Worm (Caenorhabditis elegans) whole organism, young adult: ENCODE data around the gene K08D8.5.

Experiments used
- F39B2.1 ChIP-seq: fragments of 200-800 bp; sonication (Bioruptor generic); IDR thresholded peaks from 2 replicates; pipeline ENCODE4 v1.3.6; 2022; ENCODE audit warnings: missing genetic modification reagents, missing genetic modification characterization, missing compliant biosample characterization
- K12H6.12 ChIP-seq: fragments of 200-800 bp; sonication (Bioruptor generic); optimal IDR thresholded peaks from 2 replicates; lab custom pipeline; 2018; ENCODE audit warnings: mild to moderate bottlenecking, missing genetic modification characterization, missing compliant biosample characterization
- aptf-2 ChIP-seq: fragments of 200-800 bp; sonication (Bioruptor generic); conservative IDR thresholded peaks from 2 replicates; pipeline ENCODE4 v1.3.6; 2022; ENCODE audit warnings: missing genetic modification reagents, missing genetic modification characterization, missing compliant biosample characterization
- dpl-1 ChIP-seq: fragments of 150-350 bp; optimal IDR thresholded peaks from 2 replicates; lab custom pipeline; 2014; ENCODE audit warnings: missing biosample characterization, missing genetic modification reagents, missing genetic modification characterization
- ets-4 ChIP-seq: fragments of 200-800 bp; sonication (Bioruptor generic); optimal IDR thresholded peaks from 2 replicates; lab custom pipeline; 2018; ENCODE audit warnings: mild to moderate bottlenecking, missing genetic modification characterization, missing compliant biosample characterization
- mxl-1 ChIP-seq: sonication (generic microtip); optimal IDR thresholded peaks from 2 replicates; lab custom pipeline; 2016; ENCODE audit warnings: missing genetic modification characterization, missing compliant biosample characterization
- pbrm-1 ChIP-seq: fragments of 200-800 bp; sonication (Bioruptor generic); IDR thresholded peaks from 2 replicates; pipeline ENCODE4 v1.3.6; 2022; ENCODE audit warnings: missing genetic modification reagents, missing genetic modification characterization, missing compliant biosample characterization
- snpc-3.4 ChIP-seq: sonication (generic microtip); optimal IDR thresholded peaks from 2 replicates; lab custom pipeline; 2017; ENCODE audit warnings: missing genetic modification characterization, mild to moderate bottlenecking, missing compliant biosample characterization, antibody characterized with exemption, moderate library complexity, missing genotype, missing genetic modification reagents
- snpc-4 ChIP-seq, 5 experiments: fragments of 150-350 bp in 1 of 5; sonication (generic microtip) in 4 of 5; optimal IDR thresholded peaks; 2 replicates each; lab custom pipeline; 2014 to 2018; ENCODE audit warnings: missing genetic modification characterization in 5 of 5, missing biosample characterization in 3 of 5, antibody characterized with exemption in 2 of 5, mild to moderate bottlenecking in 2 of 5, missing compliant biosample characterization in 2 of 5, missing genotype in 2 of 5, moderate library complexity in 2 of 5, missing genetic modification reagents in 1 of 5

ce11 chrIV:12909871-12910270 is 2.1 kb downstream of the K08D8.5 start, which contains the start of gene K08D8.4:
- TF ChIP-seq aptf-2 (GFP tag; lab: Robert Waterston, UW) (no peak), F39B2.1 (GFP tag; lab: Robert Waterston, UW) (no peak), dpl-1 (GFP tag; lab: Kevin White, UChicago) (no peak), K12H6.12 (tag; lab: Kevin White, UChicago) (no peak), snpc-3.4 (tag; lab: Kevin White, UChicago) (no peak), snpc-4 (GFP tag; optimal IDR thresholded peaks at IDR 0.05; lab: Kevin White, UChicago) (no peak), snpc-4 (tag; optimal IDR thresholded peaks at IDR 0.05; lab: Kevin White, UChicago) (no peak), pbrm-1 (no peak), ets-4 (GFP tag; lab: Kevin White, UChicago) (no peak), mxl-1 (no peak)
